Worm (Caenorhabditis elegans) whole organism, mixed stage, embryonic: ENCODE results near the gene gas-1.
A peak's percentile ranks its signal among the peaks of the same experiment; 100 is the strongest.

ENCODE experiments used
- bed-3 ChIP-seq: fragments of 200-800 bp; sonication (Bioruptor generic); optimal IDR thresholded peaks from 3 replicates; lab custom pipeline; 2018; ENCODE audit warnings: mild to moderate bottlenecking, missing genetic modification characterization, moderate library complexity, missing compliant biosample characterization
- blmp-1 ChIP-seq: fragments of 150-350 bp; optimal IDR thresholded peaks from 2 replicates; lab custom pipeline; 2014; ENCODE audit warnings: missing biosample characterization, missing genetic modification characterization
- ceh-39 ChIP-seq: fragments of 150-350 bp; optimal IDR thresholded peaks from 2 replicates; lab custom pipeline; 2014; ENCODE audit warnings: missing biosample characterization, missing genetic modification characterization
- ceh-83 ChIP-seq: fragments of 200-800 bp; sonication (Bioruptor generic); optimal IDR thresholded peaks from 2 replicates; lab custom pipeline; 2018; ENCODE audit warnings: mild to moderate bottlenecking, missing genetic modification characterization, missing compliant biosample characterization
- ces-1 ChIP-seq: fragments of 150-350 bp; optimal IDR thresholded peaks from 2 replicates; lab custom pipeline; 2014; ENCODE audit warnings: missing biosample characterization, missing genetic modification reagents, missing genetic modification characterization
- cnd-1 ChIP-seq: fragments of 200-800 bp; sonication (Bioruptor generic); optimal IDR thresholded peaks from 2 replicates; lab custom pipeline; 2018; ENCODE audit warnings: mild to moderate bottlenecking, missing genetic modification characterization, missing compliant biosample characterization
- elt-1 ChIP-seq: sonication (generic microtip); optimal IDR thresholded peaks from 2 replicates; lab custom pipeline; 2017; ENCODE audit warnings: missing genetic modification characterization, mild to moderate bottlenecking, missing compliant biosample characterization, antibody characterized with exemption, moderate library complexity, borderline replicate concordance; ENCODE audit not compliant: insufficient read depth
- elt-3 ChIP-seq: fragments of 150-350 bp; optimal IDR thresholded peaks from 2 replicates; lab custom pipeline; 2014; ENCODE audit warnings: missing biosample characterization, missing genetic modification characterization
- flh-1 ChIP-seq: fragments of 200-800 bp; sonication (Bioruptor generic); optimal IDR thresholded peaks from 2 replicates; lab custom pipeline; 2018; ENCODE audit warnings: mild to moderate bottlenecking, missing genetic modification characterization, moderate library complexity, missing compliant biosample characterization
- ham-2 ChIP-seq: fragments of 200-800 bp; sonication (Bioruptor generic); optimal IDR thresholded peaks from 2 replicates; lab custom pipeline; 2018; ENCODE audit warnings: mild to moderate bottlenecking, missing genetic modification characterization, missing compliant biosample characterization
- hlh-1 ChIP-seq: fragments of 150-350 bp; optimal IDR thresholded peaks from 2 replicates; lab custom pipeline; 2014; ENCODE audit warnings: missing biosample characterization, missing genetic modification reagents, missing genetic modification characterization
- lin-13 ChIP-seq: fragments of 150-350 bp; optimal IDR thresholded peaks from 2 replicates; lab custom pipeline; 2014; ENCODE audit warnings: missing biosample characterization, missing genetic modification characterization
- lin-32 ChIP-seq: fragments of 200-800 bp; sonication (Bioruptor generic); optimal IDR thresholded peaks from 2 replicates; lab custom pipeline; 2018; ENCODE audit warnings: mild to moderate bottlenecking, missing genetic modification characterization, missing compliant biosample characterization
- lsy-2 ChIP-seq: fragments of 150-350 bp; optimal IDR thresholded peaks from 2 replicates; lab custom pipeline; 2014; ENCODE audit warnings: missing biosample characterization, missing genetic modification characterization
- mab-5 ChIP-seq: fragments of 150-350 bp; optimal IDR thresholded peaks from 2 replicates; lab custom pipeline; 2014; ENCODE audit warnings: missing biosample characterization, missing genetic modification characterization
- mep-1 ChIP-seq: fragments of 150-350 bp; optimal IDR thresholded peaks from 2 replicates; lab custom pipeline; 2017; ENCODE audit warnings: missing biosample characterization, missing genetic modification reagents, missing genetic modification characterization, inconsistent platforms
- nhr-12 ChIP-seq: fragments of 150-350 bp; optimal IDR thresholded peaks from 2 replicates; lab custom pipeline; 2014; ENCODE audit warnings: missing biosample characterization, missing genetic modification characterization
- nhr-237 ChIP-seq: fragments of 150-350 bp; optimal IDR thresholded peaks from 2 replicates; lab custom pipeline; 2014; ENCODE audit warnings: missing biosample characterization, missing genetic modification characterization
- nhr-28 ChIP-seq: fragments of 150-350 bp; optimal IDR thresholded peaks from 2 replicates; lab custom pipeline; 2014; ENCODE audit warnings: missing biosample characterization, missing genetic modification characterization
- nhr-76 ChIP-seq: sonication (generic microtip); optimal IDR thresholded peaks from 2 replicates; lab custom pipeline; 2017; ENCODE audit warnings: missing biosample characterization, missing genetic modification characterization
- pha-4 ChIP-seq: fragments of 150-350 bp; optimal IDR thresholded peaks from 2 replicates; lab custom pipeline; 2018; ENCODE audit warnings: missing biosample characterization, missing genetic modification reagents, missing genetic modification characterization
- sem-2 ChIP-seq: fragments of 200-800 bp; sonication (Bioruptor generic); optimal IDR thresholded peaks from 2 replicates; lab custom pipeline; 2018; ENCODE audit warnings: mild to moderate bottlenecking, missing genetic modification characterization, missing compliant biosample characterization
- sptf-1 ChIP-seq: sonication (generic microtip); optimal IDR thresholded peaks from 2 replicates; lab custom pipeline; 2017; ENCODE audit warnings: mild to moderate bottlenecking, missing genetic modification characterization, moderate library complexity, missing compliant biosample characterization
- tbx-8 ChIP-seq: fragments of 200-800 bp; sonication (Bioruptor generic); optimal IDR thresholded peaks from 2 replicates; lab custom pipeline; 2018; ENCODE audit warnings: mild to moderate bottlenecking, missing genetic modification characterization, moderate library complexity, missing compliant biosample characterization
- unc-120 ChIP-seq: sonication (generic microtip); optimal IDR thresholded peaks from 2 replicates; lab custom pipeline; 2017; ENCODE audit warnings: missing genetic modification characterization, missing compliant biosample characterization; ENCODE audit not compliant: poor library complexity, severe bottlenecking
- unc-39 ChIP-seq: fragments of 150-350 bp; optimal IDR thresholded peaks from 2 replicates; lab custom pipeline; 2014; ENCODE audit warnings: missing biosample characterization, missing genetic modification characterization
- unc-62 ChIP-seq: fragments of 150-350 bp; optimal IDR thresholded peaks from 2 replicates; lab custom pipeline; 2014; ENCODE audit warnings: missing biosample characterization, missing genetic modification reagents, missing genetic modification characterization
- zip-8 ChIP-seq: fragments of 150-350 bp; optimal IDR thresholded peaks from 2 replicates; lab custom pipeline; 2014; ENCODE audit warnings: missing biosample characterization, missing genetic modification characterization
- ztf-11 ChIP-seq: fragments of 150-350 bp; optimal IDR thresholded peaks from 2 replicates; lab custom pipeline; 2014; ENCODE audit warnings: missing biosample characterization, missing genetic modification characterization

gas-1 gene

DNA sequence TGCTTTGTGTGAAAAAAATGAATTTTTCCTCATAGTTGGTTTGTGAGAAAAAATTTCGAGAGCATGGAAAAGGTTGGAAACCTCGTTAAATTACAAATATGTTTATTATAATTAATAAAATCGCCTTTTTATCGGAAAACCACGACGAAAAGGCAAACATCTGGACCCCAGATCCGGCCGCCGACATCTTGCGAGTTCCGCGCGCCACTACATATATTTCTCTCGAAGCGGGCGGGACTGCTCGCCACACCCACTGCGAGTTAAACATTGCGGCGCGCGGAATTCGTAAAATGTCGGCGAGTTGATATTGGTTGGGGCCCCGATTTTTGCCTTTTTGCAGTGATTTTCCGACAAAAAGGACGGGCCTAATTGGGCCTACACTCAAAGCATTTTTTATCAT is 30.7 kb downstream of the gas-1 start:
- TF ChIP-seq elt-1 (tag; lab: Kevin White, UChicago) (no peak), unc-39 (tag; lab: Kevin White, UChicago) (no peak), flh-1 (GFP tag; lab: Kevin White, UChicago) (no peak), hlh-1 (no peak), mab-5 (tag; lab: Kevin White, UChicago) (no peak), blmp-1 (tag; lab: Kevin White, UChicago) (no peak), unc-62 (no peak), elt-3 (tag; lab: Kevin White, UChicago) (no peak), bed-3 (GFP tag; lab: Kevin White, UChicago) (no peak), nhr-12 (tag; lab: Kevin White, UChicago) (no peak), ces-1 (GFP tag; lab: Kevin White, UChicago) (no peak), nhr-76 (tag; lab: Kevin White, UChicago) (no peak), cnd-1 (no peak), zip-8 (tag; lab: Kevin White, UChicago) (no peak), sptf-1 (tag; lab: Kevin White, UChicago) (no peak), sem-2 (GFP tag; lab: Kevin White, UChicago) (no peak)

DNA sequence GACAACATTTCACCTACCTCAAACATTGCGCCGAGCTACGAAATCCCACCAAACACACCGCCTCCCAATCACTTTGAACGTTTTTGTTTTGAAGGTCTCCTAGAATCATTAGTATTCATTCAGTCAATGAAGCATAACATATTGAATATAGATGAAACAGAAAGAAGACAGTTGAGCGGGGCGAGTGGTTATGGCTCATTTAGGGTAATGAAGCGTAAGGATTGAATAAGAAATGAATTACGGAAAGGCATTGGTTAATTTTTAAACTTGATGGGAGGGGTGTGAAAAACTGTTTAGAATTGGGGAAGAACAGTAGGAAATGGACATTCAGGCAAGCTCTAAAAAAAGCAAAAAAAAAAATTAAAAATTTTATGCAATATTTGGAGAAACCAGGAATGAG is 32.3 kb downstream of the gas-1 start, which contains the start of gene lron-3:
TSS of gene lron-3 (minus strand) at position 101 of the 400 bp plus-strand sequence.
- TF ChIP-seq hlh-1 (no peak), pha-4 (tag; lab: Kevin White, UChicago) (no peak), flh-1 (GFP tag; lab: Kevin White, UChicago) (no peak), lsy-2 (no peak), ztf-11 (no peak), ceh-83 (no peak), ham-2 (no peak), nhr-28 (tag; lab: Kevin White, UChicago) (no peak), tbx-8 (no peak), blmp-1 (tag; lab: Kevin White, UChicago) (no peak), lin-13 (tag; lab: Kevin White, UChicago) (no peak), nhr-12 (tag; lab: Kevin White, UChicago) (no peak), elt-1 (tag; lab: Kevin White, UChicago) (no peak), ces-1 (GFP tag; lab: Kevin White, UChicago) (no peak), ceh-39 (tag; lab: Kevin White, UChicago) (no peak), cnd-1 (no peak), unc-62 (no peak), nhr-76 (tag; lab: Kevin White, UChicago) (no peak)

DNA sequence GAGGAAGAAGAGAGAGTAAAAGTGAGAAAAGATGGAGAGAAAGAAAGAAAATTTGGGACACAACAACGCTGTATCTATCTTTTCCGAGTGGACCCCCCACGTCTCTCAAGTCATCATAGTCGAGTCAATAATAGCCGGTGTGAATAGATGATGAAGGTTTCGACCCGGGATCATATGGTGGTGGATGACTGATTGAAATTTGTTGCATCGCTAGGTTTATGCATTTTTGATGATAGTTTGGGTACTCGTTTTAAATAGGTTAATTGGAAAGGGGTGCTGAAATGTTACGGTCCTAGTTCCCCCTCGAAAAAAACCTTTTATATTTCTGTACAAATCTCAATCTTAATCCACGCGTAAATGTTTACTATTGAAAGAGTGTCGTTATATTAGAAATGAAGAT is 34.7 kb downstream of the gas-1 start:
- TF ChIP-seq unc-120 = peak; percentile 15
- TF ChIP-seq unc-62 = peak; percentile 24
- no peak for TF ChIP-seq nhr-28 (tag; lab: Kevin White, UChicago)

DNA sequence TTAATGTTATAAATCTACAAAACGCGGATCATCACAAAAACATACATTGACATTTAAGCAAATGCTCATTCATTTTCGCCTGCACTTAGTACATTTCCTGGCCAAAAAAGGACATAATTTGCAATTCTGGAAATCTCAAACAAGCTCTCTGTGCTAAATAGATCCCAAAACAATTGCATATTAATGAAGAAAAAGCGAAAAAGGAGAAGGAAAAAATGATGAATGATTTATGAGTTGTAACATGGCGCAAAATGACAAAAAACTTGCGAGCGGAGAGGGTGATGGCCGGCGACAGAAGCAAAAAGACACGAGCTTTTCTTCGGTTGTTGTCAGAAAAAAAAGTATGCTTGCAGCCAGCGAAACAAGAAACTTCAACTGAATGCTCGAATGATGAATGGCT is 35.3 kb downstream of the gas-1 start:
- TF ChIP-seq lin-32 (GFP tag; lab: Kevin White, UChicago) (no peak), mep-1 (tag; lab: Kevin White, UChicago) (no peak), nhr-237 (tag; lab: Kevin White, UChicago) (no peak), ceh-83 (no peak)
- TF ChIP-seq, all 35 proteins: peak for 0

DNA sequence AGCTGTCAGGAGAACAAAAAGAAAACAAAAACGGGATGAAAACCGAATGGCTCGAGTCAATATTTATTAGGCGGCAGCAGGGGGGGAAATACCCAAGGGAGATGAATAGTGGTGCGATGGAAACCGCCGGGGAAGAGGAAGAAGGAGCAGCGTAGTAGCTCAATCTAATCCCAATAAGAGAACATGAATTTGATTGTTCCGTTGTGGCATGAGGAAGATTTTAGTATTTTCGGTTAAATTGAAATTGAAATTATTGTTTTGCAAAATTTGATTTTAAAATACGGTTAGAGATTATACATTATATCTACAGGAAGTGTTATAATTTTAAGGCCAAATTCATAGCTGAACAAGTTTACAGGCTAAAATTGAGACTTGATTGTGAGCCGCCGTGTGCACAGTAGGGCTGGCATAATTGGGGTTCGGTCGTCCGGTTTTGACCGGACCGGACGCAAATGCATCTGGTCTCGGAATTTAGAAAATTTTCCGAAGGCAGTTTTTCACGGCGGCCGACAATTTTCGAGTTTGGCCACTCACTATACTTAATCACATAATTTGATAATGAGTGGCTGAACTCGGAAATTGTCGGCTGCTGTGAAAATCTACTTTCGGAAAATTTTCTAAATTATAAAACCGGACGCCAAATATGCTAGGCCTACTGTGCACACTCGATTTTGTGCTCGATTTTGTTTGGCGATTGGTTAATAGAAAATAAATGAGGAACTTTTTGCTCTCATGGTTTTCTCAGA is 38.0 kb downstream of the gas-1 start:
- TF ChIP-seq nhr-12 (tag; lab: Kevin White, UChicago) (no peak), ces-1 (GFP tag; lab: Kevin White, UChicago) (peak; percentile 80)

DNA sequence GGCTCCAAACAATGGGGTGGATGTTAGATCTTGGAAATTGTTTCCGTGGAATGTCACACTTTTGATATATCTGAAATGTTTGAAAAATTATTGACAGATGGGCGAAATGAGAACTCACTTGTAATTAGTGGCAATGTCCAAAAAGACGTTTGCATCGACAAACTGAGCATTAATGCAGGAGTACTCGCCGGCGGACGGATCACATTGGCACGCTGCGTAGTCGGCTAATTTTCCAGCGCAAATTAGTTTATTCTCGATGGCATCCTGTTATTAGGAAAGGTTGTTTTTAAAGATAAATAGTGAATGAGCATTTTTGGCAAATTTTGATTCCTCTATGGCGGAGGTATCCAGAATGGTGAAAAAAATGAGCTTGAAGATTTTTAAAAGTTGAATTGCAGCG is 39.4 kb downstream of the gas-1 start:
- TF ChIP-seq ces-1 (GFP tag; lab: Kevin White, UChicago) = peak; percentile 71
- TF ChIP-seq mab-5 (tag; lab: Kevin White, UChicago) = no peak
